Fruit fly (Drosophila melanogaster): ENCODE measurements around the gene MED31.

The MED31 gene

dm6 chr3R:4663068-4663467 is 21.3 kb downstream of the MED31 start (continued):
- no peak for TF ChIP-seq CG3847 (GFP tag; IDR thresholded peaks at IDR 0.05)
- TF ChIP-seq C15 (GFP tag; IDR thresholded peaks at IDR 0.05) = 0 out of 3 replicates have a peak, but pooled peaks have one; percentile 5
- TF ChIP-seq fu2 (GFP tag; optimal IDR thresholded peaks at IDR 0.05) = no peak
- peak; percentile 74 for TF ChIP-seq MTF-1 (GFP tag; optimal IDR thresholded peaks at IDR 0.05; ENCODE audit: borderline replicate concordance)
- TF ChIP-seq CrebB (tag; optimal IDR thresholded peaks at IDR 0.05) = no peak
- TF ChIP-seq yki (optimal IDR thresholded peaks at IDR 0.05) = no peak
- peak; percentile 50 for TF ChIP-seq CG6654 (GFP tag; optimal IDR thresholded peaks at IDR 0.05)
- no peak for TF ChIP-seq chinmo (GFP tag; IDR thresholded peaks at IDR 0.05; ENCODE audit: partially characterized antibody)
- peak; percentile 52 for TF ChIP-seq CG12219 (GFP tag; optimal IDR thresholded peaks at IDR 0.05)
- 0 out of 3 replicates have a peak, but pooled peaks have one; percentile 56 for TF ChIP-seq CG2889 (GFP tag; IDR thresholded peaks at IDR 0.05)
- no peak for TF ChIP-seq mld (GFP tag; IDR thresholded peaks at IDR 0.05; ENCODE audit: partially characterized antibody)
- TF ChIP-seq nau (GFP tag; optimal IDR thresholded peaks at IDR 0.05) = peak; percentile 73
- no peak for TF ChIP-seq CG6175 (GFP tag; IDR thresholded peaks at IDR 0.05)
- TF ChIP-seq Mes4 (GFP tag; optimal IDR thresholded peaks at IDR 0.05) = peak; percentile 7
- peak; percentile 71; the same call in 1 of the 3 replicates for TF ChIP-seq ken (GFP tag; IDR thresholded peaks at IDR 0.05)
- peak; percentile 81; the same call in 2 of the 3 replicates for TF ChIP-seq ase (GFP tag; IDR thresholded peaks at IDR 0.05)
- peak; percentile 5 for TF ChIP-seq HmgZ (tag; optimal IDR thresholded peaks at IDR 0.05)
- TF ChIP-seq CG12155 (GFP tag; optimal IDR thresholded peaks at IDR 0.05) = no peak
- peak; percentile 33 for TF ChIP-seq CTCF (GFP tag; optimal IDR thresholded peaks at IDR 0.05)
- no peak for TF ChIP-seq gsb (GFP tag; IDR thresholded peaks at IDR 0.05)
- TF ChIP-seq toy (GFP tag; IDR thresholded peaks at IDR 0.05) = no peak
- TF ChIP-seq D (optimal IDR thresholded peaks at IDR 0.05) = no peak
- TF ChIP-seq D (GFP tag; optimal IDR thresholded peaks at IDR 0.05) = peak; percentile 85
- TF ChIP-seq eve (GFP tag; optimal IDR thresholded peaks at IDR 0.05) = peak; percentile 29 to 85
- TF ChIP-seq CG4617 (GFP tag; optimal IDR thresholded peaks at IDR 0.05; ENCODE audit: borderline replicate concordance) = no peak
- no peak for TF ChIP-seq ab (GFP tag; optimal IDR thresholded peaks at IDR 0.05)
- peak; percentile 39 for TF ChIP-seq HHEX (GFP tag; optimal IDR thresholded peaks at IDR 0.05)
- no peak; the same call in 1 of the 2 replicates for TF ChIP-seq ap (GFP tag; IDR thresholded peaks at IDR 0.05)
- peak; percentile 48 for TF ChIP-seq Usf (GFP tag; optimal IDR thresholded peaks at IDR 0.05)
- no peak for TF ChIP-seq gfzf (GFP tag; optimal IDR thresholded peaks at IDR 0.05)
- TF ChIP-seq tio (GFP tag; optimal IDR thresholded peaks at IDR 0.05) = peak; percentile 59
- TF ChIP-seq CG15011 (GFP tag; optimal IDR thresholded peaks at IDR 0.05) = peak; percentile 62
- peak; percentile 48 for TF ChIP-seq CG1529 (GFP tag; optimal IDR thresholded peaks at IDR 0.05)
- peak; percentile 79 for TF ChIP-seq row (GFP tag; IDR thresholded peaks at IDR 0.05)
- TF ChIP-seq Dfd (GFP tag; optimal IDR thresholded peaks at IDR 0.05) = no peak
- TF ChIP-seq CG6689 (GFP tag; IDR thresholded peaks at IDR 0.05) = peak; percentile 90
- TF ChIP-seq CG10431 (GFP tag; optimal IDR thresholded peaks at IDR 0.05) = no peak
- TF ChIP-seq CG12071 (GFP tag; optimal IDR thresholded peaks at IDR 0.05) = peak; percentile 67
- TF ChIP-seq NK7.1 (GFP tag; optimal IDR thresholded peaks at IDR 0.05) = peak; percentile 64
- TF ChIP-seq dmrt11E (tag; optimal IDR thresholded peaks at IDR 0.05) = peak; percentile 78
- no peak for TF ChIP-seq zfh2 (GFP tag; optimal IDR thresholded peaks at IDR 0.05)
- TF ChIP-seq CG17912 (GFP tag; optimal IDR thresholded peaks at IDR 0.05) = no peak
- peak; percentile 80 for TF ChIP-seq Abd-B (GFP tag; optimal IDR thresholded peaks at IDR 0.05)
- TF ChIP-seq CG18619 (GFP tag; optimal IDR thresholded peaks at IDR 0.05) = peak; percentile 29
- peak; percentile 92 for TF ChIP-seq CG4424 (GFP tag; optimal IDR thresholded peaks at IDR 0.05)
- peak; percentile 93 for TF ChIP-seq CG15696 (tag; optimal IDR thresholded peaks at IDR 0.05)
- no peak for TF ChIP-seq HLH54F (GFP tag; optimal IDR thresholded peaks at IDR 0.05)
- peak; percentile 2 for TF ChIP-seq CG12659 (GFP tag; optimal IDR thresholded peaks at IDR 0.05)
- peak; percentile 77 for TF ChIP-seq PHDP (tag; optimal IDR thresholded peaks at IDR 0.05)
- TF ChIP-seq CG33557 (GFP tag; optimal IDR thresholded peaks at IDR 0.05) = peak; percentile 37
- peak; percentile 77 for TF ChIP-seq dysf (GFP tag; IDR thresholded peaks at IDR 0.05)
- TF ChIP-seq so (GFP tag; IDR thresholded peaks at IDR 0.05) = peak; percentile 34; the same call in 1 of the 3 replicates
